Fruit fly (Drosophila melanogaster): Measurements from ENCODE around the gene topi.

DNA sequence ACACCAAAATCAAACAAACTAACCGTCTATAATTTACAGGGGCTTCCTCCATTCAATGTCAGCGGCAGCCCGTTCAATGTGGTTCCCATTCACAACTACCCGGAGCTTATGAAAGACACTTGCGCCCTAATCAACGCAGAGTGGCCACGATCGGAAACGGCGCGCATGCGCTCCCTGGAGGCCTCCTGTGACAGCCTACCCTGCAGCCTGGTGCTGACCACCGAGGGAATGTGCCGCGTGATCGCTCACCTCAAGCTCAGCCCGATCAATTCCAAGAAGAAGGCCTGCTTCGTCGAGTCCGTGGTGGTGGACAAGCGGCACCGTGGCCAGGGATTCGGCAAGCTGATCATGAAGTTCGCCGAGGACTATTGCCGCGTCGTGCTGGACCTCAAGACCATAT lies 6.0 kb upstream of the topi start, which contains the start of gene MED6:
- TF ChIP-seq psq (optimal IDR thresholded peaks at IDR 0.05) (no peak), usp (GFP tag; optimal IDR thresholded peaks at IDR 0.05) (no peak), pan (optimal IDR thresholded peaks at IDR 0.05) (no peak), CG8478 (optimal IDR thresholded peaks at IDR 0.05) (no peak), EcR (GFP tag; optimal IDR thresholded peaks at IDR 0.05) (no peak)
